Fruit fly (Drosophila melanogaster) whole organism, pupa: ENCODE measurements around the gene Mocs1.

Experiments
- CG10348 ChIP-seq: fragments of 200-800 bp; sonication (Bioruptor generic); IDR thresholded peaks from 2 replicates; pipeline ENCODE4 v1.3.6; 2022; ENCODE audit warnings: missing biosample characterization, missing genetic modification characterization
- CG12605 ChIP-seq: fragments of 200-800 bp; sonication (Bioruptor generic); IDR thresholded peaks from 2 replicates; pipeline ENCODE4 v1.3.6; 2022; ENCODE audit warnings: missing biosample characterization, missing genetic modification characterization
- CG13204 ChIP-seq: fragments of 200-800 bp; sonication (Bioruptor generic); optimal IDR thresholded peaks from 2 replicates; lab custom pipeline; 2018; ENCODE audit warnings: missing biosample characterization, mild to moderate bottlenecking, missing genetic modification characterization, moderate library complexity
- CG14655 ChIP-seq: fragments of 200-800 bp; sonication (Bioruptor generic); optimal IDR thresholded peaks from 3 replicates; lab custom pipeline; 2017; ENCODE audit warnings: mild to moderate bottlenecking, missing biosample characterization, missing genetic modification reagents, missing genetic modification characterization
- CG15710 ChIP-seq: fragments of 200-800 bp; sonication (Bioruptor generic); optimal IDR thresholded peaks from 2 replicates; lab custom pipeline; 2018; ENCODE audit warnings: missing biosample characterization, mild to moderate bottlenecking, missing genetic modification characterization, moderate library complexity
- CG17806 ChIP-seq: fragments of 200-800 bp; sonication (Bioruptor generic); optimal IDR thresholded peaks from 2 replicates; lab custom pipeline; 2018; ENCODE audit warnings: missing biosample characterization, mild to moderate bottlenecking, missing genetic modification characterization, moderate library complexity
- CG32121 ChIP-seq: fragments of 200-800 bp; sonication (Bioruptor generic); IDR thresholded peaks from 2 replicates; pipeline ENCODE4 v1.3.6; 2022; ENCODE audit warnings: missing biosample characterization, missing genetic modification characterization
- CG34367 ChIP-seq: fragments of 200-800 bp; sonication (Bioruptor generic); optimal IDR thresholded peaks from 2 replicates; lab custom pipeline; 2018; ENCODE audit warnings: missing biosample characterization, mild to moderate bottlenecking, missing genetic modification characterization
- CG4496 ChIP-seq: fragments of 200-800 bp; sonication (Bioruptor generic); IDR thresholded peaks from 3 replicates; pipeline ENCODE4 v1.3.6; 2022; ENCODE audit warnings: missing biosample characterization, missing genetic modification characterization
- CG8159 ChIP-seq: fragments of 200-800 bp; sonication (Bioruptor generic); optimal IDR thresholded peaks from 3 replicates; lab custom pipeline; 2018; ENCODE audit warnings: missing biosample characterization, mild to moderate bottlenecking, missing genetic modification characterization, moderate library complexity
- CG8301 ChIP-seq: fragments of 200-800 bp; sonication (Bioruptor generic); optimal IDR thresholded peaks from 2 replicates; lab custom pipeline; 2018; ENCODE audit warnings: missing biosample characterization, mild to moderate bottlenecking, missing genetic modification characterization
- CG9948 ChIP-seq: fragments of 200-800 bp; sonication (Bioruptor generic); optimal IDR thresholded peaks from 2 replicates; lab custom pipeline; 2018; ENCODE audit warnings: missing biosample characterization, mild to moderate bottlenecking, missing genetic modification characterization, moderate library complexity
- D1 ChIP-seq: fragments of 200-800 bp; sonication (Bioruptor generic); optimal IDR thresholded peaks from 2 replicates; lab custom pipeline; 2018; ENCODE audit warnings: missing biosample characterization, mild to moderate bottlenecking, missing genetic modification characterization, moderate library complexity
- EcR ChIP-seq: fragments of 200-800 bp; sonication (Bioruptor generic); optimal IDR thresholded peaks from 3 replicates; lab custom pipeline; 2019; ENCODE audit warnings: missing biosample characterization, missing genetic modification characterization, mild to moderate bottlenecking, moderate library complexity, missing genetic modification reagents
- Ets98B ChIP-seq: fragments of 200-800 bp; sonication (Bioruptor generic); IDR thresholded peaks from 2 replicates; pipeline ENCODE4 v1.3.6; 2022; ENCODE audit warnings: missing biosample characterization, missing genetic modification characterization
- Pif1A ChIP-seq: fragments of 200-800 bp; sonication (Bioruptor generic); optimal IDR thresholded peaks from 3 replicates; lab custom pipeline; 2016; ENCODE audit warnings: missing biosample characterization, missing genetic modification characterization
- Pif1B ChIP-seq: fragments of 200-800 bp; sonication (Bioruptor generic); optimal IDR thresholded peaks from 3 replicates; lab custom pipeline; 2016; ENCODE audit warnings: missing biosample characterization, missing genetic modification characterization
- Snoo ChIP-seq: fragments of 200-800 bp; sonication (Bioruptor generic); optimal IDR thresholded peaks from 3 replicates; lab custom pipeline; 2017; ENCODE audit warnings: missing biosample characterization, mild to moderate bottlenecking, missing genetic modification characterization, inconsistent platforms
- fd96Ca ChIP-seq: fragments of 200-800 bp; sonication (Bioruptor generic); IDR thresholded peaks from 3 replicates; pipeline ENCODE4 v1.3.6; 2022; ENCODE audit warnings: missing biosample characterization, missing genetic modification characterization
- gl ChIP-seq: fragments of 200-800 bp; sonication (Bioruptor generic); optimal IDR thresholded peaks from 2 replicates; lab custom pipeline; 2018; ENCODE audit warnings: missing biosample characterization, mild to moderate bottlenecking, missing genetic modification characterization
- rn ChIP-seq: fragments of 200-800 bp; sonication (Bioruptor generic); IDR thresholded peaks from 2 replicates; pipeline ENCODE4 v1.3.6; 2022; ENCODE audit warnings: missing biosample characterization, missing genetic modification characterization

Gene Mocs1

DNA sequence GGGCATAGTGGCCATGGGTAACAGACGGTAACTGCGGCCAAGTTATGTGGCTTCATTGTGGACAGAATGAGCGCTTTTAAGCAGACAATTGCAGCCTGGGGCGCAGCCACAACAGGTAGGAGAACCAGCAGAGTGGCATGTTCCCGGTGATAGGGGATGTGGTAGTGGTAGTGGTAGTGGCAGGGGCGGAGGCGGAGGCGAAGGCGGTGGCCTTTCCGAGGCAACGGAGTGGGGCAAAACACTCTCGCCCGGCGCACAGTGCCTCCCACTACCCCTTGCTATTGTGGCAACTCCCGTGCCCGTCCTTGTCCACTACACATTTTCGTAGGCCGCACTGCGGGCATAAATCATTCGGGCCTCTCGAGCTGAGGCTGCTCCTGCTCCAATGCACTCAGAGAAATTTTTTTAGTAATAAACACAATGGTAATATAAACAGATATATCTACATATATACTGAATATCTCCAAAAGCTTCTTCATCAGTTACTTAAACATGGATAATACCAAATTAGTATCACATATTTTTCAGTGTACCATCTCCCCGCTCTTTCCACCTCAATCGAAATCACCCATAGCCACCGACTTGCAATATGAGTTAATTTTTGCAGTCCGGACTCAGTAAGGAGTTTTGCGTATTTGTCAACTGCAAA, 36.9 kb upstream of the Mocs1 start:
- TF ChIP-seq gl (tag; lab: Kevin White, UChicago) (peak; percentile 65), CG8301 (tag; lab: Kevin White, UChicago) (peak; percentile 70), Pif1B (GFP tag; lab: Kevin White, UChicago) (peak; percentile 66), CG10348 (GFP tag; lab: Robert Waterston, UW) (no peak), EcR (peak; percentile 25), CG17806 (tag; lab: Kevin White, UChicago) (peak; percentile 85), CG9948 (tag; lab: Kevin White, UChicago) (peak; percentile 80), fd96Ca (GFP tag; lab: Robert Waterston, UW) (peak; percentile 74), rn (GFP tag; lab: Robert Waterston, UW) (0 out of 2 replicates have a peak, but pooled peaks have one; percentile 31), Snoo (tag; lab: Kevin White, UChicago) (peak; percentile 62), Pif1A (GFP tag; lab: Kevin White, UChicago) (peak; percentile 77), CG13204 (GFP tag; lab: Kevin White, UChicago) (peak; percentile 72), CG15710 (tag; lab: Kevin White, UChicago) (peak; percentile 79), CG8159 (tag; lab: Kevin White, UChicago) (peak; percentile 83), CG34367 (peak; percentile 74), CG4496 (peak; percentile 78), CG14655 (GFP tag; lab: Kevin White, UChicago) (peak; percentile 77), Ets98B (GFP tag; lab: Robert Waterston, UW) (peak; percentile 76), CG32121 (GFP tag; lab: Robert Waterston, UW) (peak; percentile 66), CG12605 (GFP tag; lab: Robert Waterston, UW) (peak; percentile 73), D1 (tag; lab: Kevin White, UChicago) (peak; percentile 56)
- TF ChIP-seq, all 21 proteins: peak for 20

- TF ChIP-seq CG34367 (no peak), CG8301 (tag; lab: Kevin White, UChicago) (no peak), CG10348 (GFP tag; lab: Robert Waterston, UW) (no peak), CG13204 (GFP tag; lab: Kevin White, UChicago) (no peak), CG9948 (tag; lab: Kevin White, UChicago) (no peak), CG15710 (tag; lab: Kevin White, UChicago) (no peak), Snoo (tag; lab: Kevin White, UChicago) (no peak), CG8159 (tag; lab: Kevin White, UChicago) (no peak), CG12605 (GFP tag; lab: Robert Waterston, UW) (no peak), Pif1B (GFP tag; lab: Kevin White, UChicago) (no peak), CG14655 (GFP tag; lab: Kevin White, UChicago) (no peak), rn (GFP tag; lab: Robert Waterston, UW) (no peak), CG32121 (GFP tag; lab: Robert Waterston, UW) (no peak), Pif1A (GFP tag; lab: Kevin White, UChicago) (no peak)
These were observed 35.3 kb upstream of the Mocs1 start for dm6 chr3L:11035039-11035438.

- TF ChIP-seq CG34367: no peak
- no peak for TF ChIP-seq CG17806 (tag; lab: Kevin White, UChicago)
- no peak for TF ChIP-seq CG15710 (tag; lab: Kevin White, UChicago)
- TF ChIP-seq Pif1B (GFP tag; lab: Kevin White, UChicago): no peak
- TF ChIP-seq CG8301 (tag; lab: Kevin White, UChicago): no peak
- no peak for TF ChIP-seq fd96Ca (GFP tag; lab: Robert Waterston, UW)
These were observed 29.1 kb upstream of the Mocs1 start for dm6 chr3L:11041193-11041592.

DNA sequence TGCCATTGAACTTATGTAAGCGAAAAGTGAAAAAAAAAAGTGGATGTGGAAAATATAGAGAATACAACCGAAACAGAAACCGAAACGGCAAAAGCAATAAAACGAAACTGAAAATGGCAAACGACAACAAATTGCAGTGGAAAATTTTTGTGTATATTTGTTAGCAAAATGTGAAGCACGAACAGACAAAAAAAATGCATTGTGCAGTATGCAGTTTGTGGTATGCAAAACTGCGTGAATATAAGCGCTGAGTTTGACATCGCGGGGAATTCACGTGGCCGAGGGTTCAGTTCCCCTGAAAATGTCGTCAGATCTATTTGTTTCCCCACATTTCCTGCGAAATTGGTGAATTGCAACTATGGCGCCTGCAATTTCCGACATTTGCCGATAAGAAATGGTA, 26.7 kb upstream of the Mocs1 start:
- TF ChIP-seq Pif1A (GFP tag; lab: Kevin White, UChicago): no peak
- no peak for TF ChIP-seq CG13204 (GFP tag; lab: Kevin White, UChicago)
- TF ChIP-seq CG34367: no peak

dm6 chr3L:11045009-11045408, 25.3 kb upstream of the Mocs1 start:
- no peak for TF ChIP-seq Snoo (tag; lab: Kevin White, UChicago)

- no peak for TF ChIP-seq EcR
- TF ChIP-seq, all 21 proteins: peak for 0
These were observed 23.8 kb upstream of the Mocs1 start for dm6 chr3L:11046559-11046958.

DNA sequence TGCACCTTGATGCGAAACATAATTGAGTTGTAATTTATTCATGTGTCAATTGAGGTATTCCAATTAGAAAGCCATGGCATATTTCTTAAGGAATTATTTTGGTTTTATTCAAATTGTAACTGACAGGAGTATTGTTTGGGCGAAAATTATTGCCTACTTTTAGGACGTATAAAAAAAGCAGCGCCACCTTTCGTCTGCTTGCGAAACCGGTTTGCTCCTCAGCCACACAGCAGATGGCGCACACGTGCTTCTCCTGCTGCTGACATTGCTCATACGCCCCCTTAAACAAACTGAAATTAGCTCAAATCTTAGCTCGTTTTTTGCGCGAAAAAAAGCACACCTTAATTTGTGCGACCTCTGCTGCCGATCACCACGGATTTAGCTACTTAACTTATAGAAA, 22.4 kb upstream of the Mocs1 start:
- TF ChIP-seq gl (tag; lab: Kevin White, UChicago) (peak; percentile 1), CG32121 (GFP tag; lab: Robert Waterston, UW) (0 out of 2 replicates have a peak, but pooled peaks have one; percentile 36), Ets98B (GFP tag; lab: Robert Waterston, UW) (peak; percentile 45; the same call in 1 of the 2 replicates), Snoo (tag; lab: Kevin White, UChicago) (peak; percentile 68), CG34367 (peak; percentile 29), rn (GFP tag; lab: Robert Waterston, UW) (no peak), D1 (tag; lab: Kevin White, UChicago) (peak; percentile 65), CG4496 (peak; percentile 79), CG15710 (tag; lab: Kevin White, UChicago) (no peak), Pif1A (GFP tag; lab: Kevin White, UChicago) (peak; percentile 13)
